Worm (Caenorhabditis elegans) whole organism, L4 larva: Measurements from ENCODE around the gene F20C5.7.

Experiments used
- F26F4.8 ChIP-seq: fragments of 200-800 bp; sonication (Bioruptor generic); conservative IDR thresholded peaks from 2 replicates; pipeline ENCODE4 v1.3.6; 2022; ENCODE audit warnings: missing genetic modification characterization, missing compliant biosample characterization
- ceh-82 ChIP-seq: sonication (generic microtip); optimal IDR thresholded peaks from 2 replicates; lab custom pipeline; 2017; ENCODE audit warnings: missing biosample characterization, missing genetic modification characterization
- dpl-1 ChIP-seq: fragments of 150-350 bp; optimal IDR thresholded peaks from 2 replicates; lab custom pipeline; 2014; ENCODE audit warnings: missing biosample characterization, missing genetic modification reagents, missing genetic modification characterization
- duxl-1 ChIP-seq: sonication (generic microtip); optimal IDR thresholded peaks from 2 replicates; lab custom pipeline; 2016; ENCODE audit warnings: mild to moderate bottlenecking, missing genetic modification characterization, moderate library complexity, missing compliant biosample characterization; ENCODE audit not compliant: poor library complexity
- fkh-10 ChIP-seq: fragments of 150-350 bp; optimal IDR thresholded peaks from 2 replicates; lab custom pipeline; 2014; ENCODE audit warnings: missing biosample characterization, missing genetic modification reagents, missing genetic modification characterization
- fos-1 ChIP-seq: fragments of 150-350 bp; optimal IDR thresholded peaks from 2 replicates; lab custom pipeline; 2014; ENCODE audit warnings: missing biosample characterization, missing genetic modification characterization
- hlh-30 ChIP-seq: sonication (generic microtip); optimal IDR thresholded peaks from 2 replicates; lab custom pipeline; 2017; ENCODE audit warnings: antibody characterized with exemption, mild to moderate bottlenecking, missing genetic modification characterization, missing compliant biosample characterization; ENCODE audit not compliant: insufficient read depth
- lsy-2 ChIP-seq, 2 experiments: fragments of 150-350 bp in 1 of 2; sonication (generic microtip) in 1 of 2; optimal IDR thresholded peaks; 2 replicates each; lab custom pipeline; 2014 to 2017; ENCODE audit warnings: missing biosample characterization in 2 of 2, missing genetic modification characterization in 2 of 2
- mdl-1 ChIP-seq, 2 experiments: fragments of 150-350 bp in 1 of 2; sonication (generic microtip) in 1 of 2; optimal IDR thresholded peaks; 2 replicates each; lab custom pipeline; 2014 to 2017; ENCODE audit warnings: missing biosample characterization in 2 of 2, missing genetic modification characterization in 2 of 2
- mep-1 ChIP-seq: fragments of 150-350 bp; sonication (generic microtip); optimal IDR thresholded peaks from 3 replicates; lab custom pipeline; 2014; ENCODE audit warnings: missing biosample characterization, missing genetic modification characterization
- nhr-76 ChIP-seq: fragments of 150-350 bp; optimal IDR thresholded peaks from 2 replicates; lab custom pipeline; 2014; ENCODE audit warnings: missing biosample characterization, missing genetic modification characterization
- nhr-77 ChIP-seq: fragments of 150-350 bp; optimal IDR thresholded peaks from 2 replicates; lab custom pipeline; 2014; ENCODE audit warnings: missing biosample characterization, missing genetic modification characterization

ce11 chrIV:8737787-8738186 lies 7.7 kb downstream of the F20C5.7 start, which contains the start of gene F21D5.4:
- TF ChIP-seq fos-1 (tag; lab: Kevin White, UChicago) (no peak), hlh-30 (tag; lab: Kevin White, UChicago) (no peak), fkh-10 (GFP tag; lab: Kevin White, UChicago) (no peak), ceh-82 (tag; lab: Kevin White, UChicago) (no peak), dpl-1 (GFP tag; lab: Kevin White, UChicago) (no peak), mdl-1 (tag; optimal IDR thresholded peaks at IDR 0.05; lab: Kevin White, UChicago) (no peak), duxl-1 (tag; lab: Kevin White, UChicago) (no peak), nhr-77 (tag; lab: Kevin White, UChicago) (no peak), nhr-76 (tag; lab: Kevin White, UChicago) (no peak), F26F4.8 (no peak), lsy-2 (tag; optimal IDR thresholded peaks at IDR 0.05; lab: Kevin White, UChicago) (no peak), mep-1 (tag; lab: Kevin White, UChicago) (no peak)
